Worm (Caenorhabditis elegans) whole organism, L1 larva: ENCODE results near the gene C53C7.3.

Experiments
- Y116A8C.19 ChIP-seq: sonication (generic microtip); optimal IDR thresholded peaks from 2 replicates; lab custom pipeline; 2016; ENCODE audit warnings: missing compliant biosample characterization, missing genetic modification characterization, borderline replicate concordance
- fkh-10 ChIP-seq: sonication (generic microtip); optimal IDR thresholded peaks from 2 replicates; lab custom pipeline; 2017; ENCODE audit warnings: missing biosample characterization, missing genetic modification reagents, missing genetic modification characterization
- mab-9 ChIP-seq: fragments of 200-800 bp; sonication (Bioruptor generic); IDR thresholded peaks from 2 replicates; pipeline ENCODE4 v1.3.6; 2022; ENCODE audit warnings: missing genetic modification reagents, missing genetic modification characterization, missing compliant biosample characterization
- mep-1 ChIP-seq: fragments of 150-350 bp; optimal IDR thresholded peaks from 2 replicates; lab custom pipeline; 2014; ENCODE audit warnings: missing biosample characterization, missing genetic modification characterization
- nhr-11 ChIP-seq: fragments of 150-350 bp; optimal IDR thresholded peaks from 2 replicates; lab custom pipeline; 2014; ENCODE audit warnings: missing biosample characterization, missing genetic modification characterization
- nhr-12 ChIP-seq: sonication (generic microtip); optimal IDR thresholded peaks from 2 replicates; lab custom pipeline; 2017; ENCODE audit warnings: missing biosample characterization, missing genetic modification characterization
- nhr-237 ChIP-seq: fragments of 150-350 bp; optimal IDR thresholded peaks from 2 replicates; lab custom pipeline; 2014; ENCODE audit warnings: missing biosample characterization, missing genetic modification characterization
- sox-4 ChIP-seq: sonication (generic microtip); optimal IDR thresholded peaks from 2 replicates; lab custom pipeline; 2016; ENCODE audit warnings: missing genetic modification characterization, missing compliant biosample characterization
- sptf-1 ChIP-seq: fragments of 150-350 bp; optimal IDR thresholded peaks from 2 replicates; lab custom pipeline; 2014; ENCODE audit warnings: missing biosample characterization, missing genetic modification characterization
- unc-62 ChIP-seq: fragments of 150-350 bp; optimal IDR thresholded peaks from 2 replicates; lab custom pipeline; 2014; ENCODE audit warnings: missing biosample characterization, missing genetic modification reagents, missing genetic modification characterization
- ztf-4 ChIP-seq: fragments of 150-350 bp; optimal IDR thresholded peaks from 2 replicates; lab custom pipeline; 2014; ENCODE audit warnings: missing biosample characterization, missing genetic modification characterization

ce11 chrX:13000837-13001236 lies 47.5 kb upstream of the C53C7.3 start:
- TF ChIP-seq unc-62 (GFP tag; lab: Kevin White, UChicago) = no peak
- no peak for TF ChIP-seq nhr-11 (tag; lab: Kevin White, UChicago)
- no peak for TF ChIP-seq nhr-237
- TF ChIP-seq mep-1 = no peak
- TF ChIP-seq Y116A8C.19 = no peak
- TF ChIP-seq fkh-10 (GFP tag; lab: Kevin White, UChicago) = no peak
- TF ChIP-seq sox-4 = no peak
- no peak for TF ChIP-seq nhr-12 (tag; lab: Kevin White, UChicago)
- no peak for TF ChIP-seq ztf-4
- no peak for TF ChIP-seq sptf-1 (tag; lab: Kevin White, UChicago)
- TF ChIP-seq mab-9 (GFP tag; lab: Robert Waterston, UW) = no peak
